Fruit fly (Drosophila melanogaster) whole organism, embryonic: ENCODE measurements around the gene CG11617.
A peak's percentile ranks its signal among the peaks of the same experiment; 100 is the strongest.

Experiments
- Bgb ChIP-seq: fragments of 200-800 bp; sonication (Bioruptor generic); IDR thresholded peaks from 2 replicates; pipeline ENCODE4 v1.3.6; 2022; ENCODE audit warnings: missing biosample characterization, missing genetic modification characterization; ENCODE audit not compliant: partially characterized antibody
- Bteb2 ChIP-seq: fragments of 200-800 bp; sonication (Bioruptor generic); optimal IDR thresholded peaks from 2 replicates; lab custom pipeline; 2016; ENCODE audit warnings: missing biosample characterization, missing genetic modification characterization
- CG10267 ChIP-seq: fragments of 200-800 bp; sonication (Bioruptor generic); optimal IDR thresholded peaks from 2 replicates; lab custom pipeline; 2018; ENCODE audit warnings: missing biosample characterization, mild to moderate bottlenecking, missing genetic modification characterization, moderate library complexity
- CG11093 ChIP-seq: fragments of 200-800 bp; sonication (Bioruptor generic); IDR thresholded peaks from 3 replicates; pipeline ENCODE4 v1.3.6; 2022; ENCODE audit warnings: missing biosample characterization, missing genetic modification characterization
- CG11696 ChIP-seq: fragments of 200-800 bp; sonication (Bioruptor generic); IDR thresholded peaks from 2 replicates; pipeline ENCODE4 v1.3.6; 2022; ENCODE audit warnings: missing biosample characterization, missing genetic modification characterization
- CG14441 ChIP-seq: fragments of 200-800 bp; sonication (Bioruptor generic); IDR thresholded peaks from 2 replicates; pipeline ENCODE4 v1.3.6; 2022; ENCODE audit warnings: missing biosample characterization, missing genetic modification characterization
- CG15269 ChIP-seq: fragments of 200-800 bp; sonication (Bioruptor generic); optimal IDR thresholded peaks from 2 replicates; lab custom pipeline; 2018; ENCODE audit warnings: missing biosample characterization, mild to moderate bottlenecking, missing genetic modification characterization, moderate library complexity
- CG17802 ChIP-seq: fragments of 200-800 bp; sonication (Bioruptor generic); optimal IDR thresholded peaks from 2 replicates; lab custom pipeline; 2018; ENCODE audit warnings: missing biosample characterization, mild to moderate bottlenecking, missing genetic modification characterization, moderate library complexity
- CG18262 ChIP-seq: fragments of 200-800 bp; optimal IDR thresholded peaks from 3 replicates; lab custom pipeline; 2019; ENCODE audit warnings: missing biosample characterization, mild to moderate bottlenecking, missing genetic modification characterization, moderate library complexity
- CG18476 ChIP-seq: fragments of 200-800 bp; sonication (Bioruptor generic); optimal IDR thresholded peaks from 2 replicates; lab custom pipeline; 2016; ENCODE audit warnings: missing biosample characterization, mild to moderate bottlenecking, missing genetic modification characterization
- CG18599 ChIP-seq: fragments of 200-800 bp; sonication (Bioruptor generic); optimal IDR thresholded peaks from 3 replicates; lab custom pipeline; 2017; ENCODE audit warnings: missing biosample characterization, missing genetic modification characterization, mild to moderate bottlenecking, moderate library complexity, missing genetic modification reagents
- CG2116 ChIP-seq: fragments of 200-800 bp; sonication (Bioruptor generic); optimal IDR thresholded peaks from 3 replicates; lab custom pipeline; 2018; ENCODE audit warnings: missing biosample characterization, mild to moderate bottlenecking, missing genetic modification characterization
- CG2129 ChIP-seq: fragments of 200-800 bp; sonication (Bioruptor generic); IDR thresholded peaks from 2 replicates; pipeline ENCODE4 v1.3.6; 2022; ENCODE audit warnings: missing biosample characterization, missing genetic modification characterization; ENCODE audit not compliant: partially characterized antibody
- CG2712 ChIP-seq: fragments of 200-800 bp; optimal IDR thresholded peaks from 3 replicates; lab custom pipeline; 2019; ENCODE audit warnings: missing biosample characterization, mild to moderate bottlenecking, missing genetic modification characterization, moderate library complexity
- CG3407 ChIP-seq: fragments of 200-800 bp; sonication (Bioruptor generic); optimal IDR thresholded peaks from 2 replicates; lab custom pipeline; 2018; ENCODE audit warnings: missing biosample characterization, mild to moderate bottlenecking, missing genetic modification characterization
- CG34422 ChIP-seq: fragments of 200-800 bp; sonication (Bioruptor generic); IDR thresholded peaks from 3 replicates; pipeline ENCODE4 v1.3.6; 2022; ENCODE audit warnings: missing biosample characterization, missing genetic modification characterization
- CG42726 ChIP-seq: fragments of 200-800 bp; sonication (Bioruptor generic); IDR thresholded peaks from 2 replicates; pipeline ENCODE4 v1.3.6; 2022; ENCODE audit warnings: missing biosample characterization, missing genetic modification characterization; ENCODE audit not compliant: partially characterized antibody
- CG4730 ChIP-seq: fragments of 200-800 bp; sonication (Bioruptor generic); IDR thresholded peaks from 2 replicates; pipeline ENCODE4 v1.3.6; 2022; ENCODE audit warnings: missing biosample characterization, missing genetic modification characterization
- CG8388 ChIP-seq: fragments of 200-800 bp; sonication (Bioruptor generic); optimal IDR thresholded peaks from 2 replicates; lab custom pipeline; 2019; ENCODE audit warnings: missing biosample characterization, mild to moderate bottlenecking, missing genetic modification characterization, moderate library complexity
- CG9876 ChIP-seq: fragments of 200-800 bp; sonication (Bioruptor generic); optimal IDR thresholded peaks from 2 replicates; lab custom pipeline; 2016; ENCODE audit warnings: missing biosample characterization, missing genetic modification characterization
- D ChIP-seq, 2 experiments: fragments of 200-800 bp in 1 of 2; fragments of >200 bp in 1 of 2; sonication (Bioruptor generic) in 1 of 2; optimal IDR thresholded peaks; 2 replicates in 1 of 2; 3 replicates in 1 of 2; lab custom pipeline; 2017; ENCODE audit warnings: mild to moderate bottlenecking in 1 of 2, missing biosample characterization in 1 of 2, missing genetic modification characterization in 1 of 2, missing genetic modification reagents in 1 of 2
- Dip3 ChIP-seq: fragments of 200-800 bp; sonication (Bioruptor generic); optimal IDR thresholded peaks from 3 replicates; lab custom pipeline; 2016; ENCODE audit warnings: missing biosample characterization, missing genetic modification characterization
- Dll ChIP-seq: fragments of 200-800 bp; sonication (Bioruptor generic); IDR thresholded peaks from 4 replicates; pipeline ENCODE4 v1.3.6; 2022; ENCODE audit warnings: missing biosample characterization, missing genetic modification characterization; ENCODE audit not compliant: partially characterized antibody
- Fer1 ChIP-seq: fragments of 200-800 bp; sonication (Bioruptor generic); optimal IDR thresholded peaks from 2 replicates; lab custom pipeline; 2017; ENCODE audit warnings: missing biosample characterization, mild to moderate bottlenecking, missing genetic modification characterization
- HmgD ChIP-seq: fragments of 200-800 bp; sonication (Bioruptor generic); optimal IDR thresholded peaks from 3 replicates; lab custom pipeline; 2016; ENCODE audit warnings: missing biosample characterization, missing genetic modification characterization
- Hmr ChIP-seq: fragments of 200-800 bp; sonication (Bioruptor generic); optimal IDR thresholded peaks from 3 replicates; lab custom pipeline; 2017; ENCODE audit warnings: mild to moderate bottlenecking, missing biosample characterization, missing genetic modification reagents, missing genetic modification characterization
- Mad ChIP-seq: fragments of 200-800 bp; sonication (Bioruptor generic); optimal IDR thresholded peaks from 2 replicates; lab custom pipeline; 2016; ENCODE audit warnings: missing biosample characterization, missing genetic modification characterization
- Myb ChIP-seq: fragments of 200-800 bp; sonication (Bioruptor generic); optimal IDR thresholded peaks from 2 replicates; lab custom pipeline; 2016; ENCODE audit warnings: missing biosample characterization, missing genetic modification characterization
- Ravus ChIP-seq: fragments of 200-800 bp; sonication (Bioruptor generic); IDR thresholded peaks from 2 replicates; pipeline ENCODE4 v1.3.6; 2022; ENCODE audit warnings: missing biosample characterization, missing genetic modification characterization
- Xrp1 ChIP-seq: fragments of 200-800 bp; sonication (Bioruptor generic); IDR thresholded peaks from 2 replicates; pipeline ENCODE4 v1.3.6; 2022; ENCODE audit warnings: missing biosample characterization, missing genetic modification characterization
- ato ChIP-seq: fragments of 200-800 bp; sonication (Bioruptor generic); IDR thresholded peaks from 2 replicates; pipeline ENCODE4 v1.3.6; 2022; ENCODE audit warnings: missing biosample characterization, missing genetic modification characterization; ENCODE audit not compliant: partially characterized antibody
- caup ChIP-seq: fragments of 200-800 bp; sonication (Bioruptor generic); optimal IDR thresholded peaks from 3 replicates; lab custom pipeline; 2017; ENCODE audit warnings: missing biosample characterization, mild to moderate bottlenecking, missing genetic modification characterization, moderate library complexity; ENCODE audit not compliant: severe bottlenecking
- chm ChIP-seq: fragments of 200-800 bp; sonication (Bioruptor generic); IDR thresholded peaks from 2 replicates; pipeline ENCODE4 v1.3.6; 2022; ENCODE audit warnings: missing biosample characterization, missing genetic modification characterization
- cwo ChIP-seq: fragments of 200-800 bp; sonication (Bioruptor generic); optimal IDR thresholded peaks from 3 replicates; lab custom pipeline; 2017; ENCODE audit warnings: missing biosample characterization, missing genetic modification characterization, mild to moderate bottlenecking, moderate library complexity, missing genetic modification reagents
- dati ChIP-seq: fragments of 200-800 bp; sonication (Bioruptor generic); IDR thresholded peaks from 2 replicates; pipeline ENCODE4 v1.3.6; 2022; ENCODE audit warnings: missing biosample characterization, missing genetic modification characterization
- dmrt99B ChIP-seq: fragments of 200-800 bp; sonication (Bioruptor generic); optimal IDR thresholded peaks from 2 replicates; lab custom pipeline; 2018; ENCODE audit warnings: missing biosample characterization, mild to moderate bottlenecking, missing genetic modification characterization, moderate library complexity
- exex ChIP-seq: fragments of 200-800 bp; sonication (Bioruptor generic); optimal IDR thresholded peaks from 4 replicates; lab custom pipeline; 2018; ENCODE audit warnings: missing biosample characterization, mild to moderate bottlenecking, missing genetic modification characterization, moderate library complexity
- gce ChIP-seq: fragments of 200-800 bp; sonication (Bioruptor generic); IDR thresholded peaks from 3 replicates; pipeline ENCODE4 v1.3.6; 2022; ENCODE audit warnings: missing biosample characterization, missing genetic modification characterization
- hkb ChIP-seq, 2 experiments: fragments of 200-800 bp in 1 of 2; fragments of >200 bp in 1 of 2; sonication (Bioruptor generic) in 1 of 2; IDR thresholded peaks in 1 of 2; optimal IDR thresholded peaks in 1 of 2; 2 replicates each; pipeline versions ENCODE4 v1.3.6 to Lab custom; 2017 to 2022; ENCODE audit warnings: missing biosample characterization in 1 of 2, missing genetic modification characterization in 1 of 2
- hth ChIP-seq: fragments of >200 bp; optimal IDR thresholded peaks from 2 replicates; lab custom pipeline; 2017; ENCODE audit warnings: inconsistent platforms
- lilli ChIP-seq: fragments of 200-800 bp; sonication (Bioruptor generic); optimal IDR thresholded peaks from 3 replicates; lab custom pipeline; 2016; ENCODE audit warnings: missing biosample characterization, missing genetic modification characterization
- lola ChIP-seq, 3 experiments: fragments of >200 bp in 2 of 3; fragments of 200-800 bp in 1 of 3; sonication (Bioruptor generic) in 1 of 3; optimal IDR thresholded peaks; 2 replicates each; lab custom pipeline; 2017 to 2019; ENCODE audit warnings: missing biosample characterization in 3 of 3, missing genetic modification characterization in 3 of 3, mild to moderate bottlenecking in 1 of 3, moderate library complexity in 1 of 3
- maf-S ChIP-seq: fragments of 200-800 bp; sonication (Bioruptor generic); optimal IDR thresholded peaks from 2 replicates; lab custom pipeline; 2016; ENCODE audit warnings: missing biosample characterization, missing genetic modification characterization
- mld ChIP-seq: fragments of 200-800 bp; sonication (Bioruptor generic); IDR thresholded peaks from 3 replicates; pipeline ENCODE4 v1.3.6; 2022; ENCODE audit warnings: missing biosample characterization, missing genetic modification characterization; ENCODE audit not compliant: partially characterized antibody
- p53 ChIP-seq: fragments of 200-800 bp; sonication (Bioruptor generic); optimal IDR thresholded peaks from 2 replicates; lab custom pipeline; 2016; ENCODE audit warnings: missing biosample characterization, missing genetic modification characterization
- psq ChIP-seq: fragments of 200-800 bp; sonication (Bioruptor generic); optimal IDR thresholded peaks from 2 replicates; lab custom pipeline; 2017; ENCODE audit warnings: missing biosample characterization, missing genetic modification characterization
- pzg ChIP-seq: fragments of 200-800 bp; sonication (Bioruptor generic); optimal IDR thresholded peaks from 3 replicates; lab custom pipeline; 2018; ENCODE audit warnings: missing biosample characterization, mild to moderate bottlenecking, missing genetic modification characterization, moderate library complexity
- repo ChIP-seq: fragments of 200-800 bp; sonication (Bioruptor generic); optimal IDR thresholded peaks from 2 replicates; lab custom pipeline; 2016; ENCODE audit warnings: missing biosample characterization, missing genetic modification characterization
- so ChIP-seq: fragments of 200-800 bp; sonication (Bioruptor generic); IDR thresholded peaks from 3 replicates; pipeline ENCODE4 v1.3.6; 2022; ENCODE audit warnings: missing biosample characterization, missing genetic modification characterization
- yki ChIP-seq: fragments of >200 bp; optimal IDR thresholded peaks from 3 replicates; lab custom pipeline; 2018

Gene CG11617

dm6 chr2L:155994-156393 is 51.1 kb downstream of the CG11617 start, which contains the start of gene CG3436 (continued):
- TF ChIP-seq CG2116 (GFP tag; lab: Kevin White, UChicago) (peak; percentile 22), dati (GFP tag; lab: Robert Waterston, UW) (no peak), Bteb2 (no peak), CG18599 (GFP tag; lab: Kevin White, UChicago) (no peak), caup (GFP tag; lab: Kevin White, UChicago) (no peak), CG18262 (tag; lab: Kevin White, UChicago) (no peak), maf-S (GFP tag; lab: Kevin White, UChicago) (no peak), Fer1 (GFP tag; lab: Kevin White, UChicago) (no peak), lola (GFP tag; optimal IDR thresholded peaks at IDR 0.05; lab: Kevin White, UChicago) (no peak), dmrt99B (tag; lab: Kevin White, UChicago) (no peak), HmgD (GFP tag; lab: Kevin White, UChicago) (peak; percentile 67), exex (tag; lab: Kevin White, UChicago) (no peak), hkb (optimal IDR thresholded peaks at IDR 0.05; lab: Kevin White, UChicago) (peak; percentile 42), hkb (GFP tag; IDR thresholded peaks at IDR 0.05; lab: Robert Waterston, UW) (no peak), CG3407 (GFP tag; lab: Kevin White, UChicago) (no peak), hth (no peak), gce (GFP tag; lab: Robert Waterston, UW) (no peak), Dll (GFP tag; lab: Robert Waterston, UW) (no peak), CG42726 (GFP tag; lab: Robert Waterston, UW) (no peak), CG2129 (GFP tag; lab: Robert Waterston, UW) (no peak), CG18476 (GFP tag; lab: Kevin White, UChicago) (no peak), CG11093 (GFP tag; lab: Robert Waterston, UW) (no peak), Xrp1 (no peak), ato (no peak), CG2712 (tag; lab: Kevin White, UChicago) (peak; percentile 41), CG4730 (GFP tag; lab: Robert Waterston, UW) (no peak), cwo (no peak), Hmr (GFP tag; lab: Kevin White, UChicago) (peak; percentile 27), CG11696 (no peak), p53 (GFP tag; lab: Kevin White, UChicago) (peak; percentile 7), D (optimal IDR thresholded peaks at IDR 0.05; lab: Kevin White, UChicago) (no peak), D (GFP tag; optimal IDR thresholded peaks at IDR 0.05; lab: Kevin White, UChicago) (no peak), CG15269 (tag; lab: Kevin White, UChicago) (no peak), CG8388 (GFP tag; lab: Kevin White, UChicago) (no peak), CG14441 (GFP tag; lab: Robert Waterston, UW) (no peak), Myb (GFP tag; lab: Kevin White, UChicago) (peak; percentile 48), Bgb (GFP tag; lab: Robert Waterston, UW) (no peak), pzg (GFP tag; lab: Kevin White, UChicago) (peak; percentile 91), Ravus (GFP tag; lab: Robert Waterston, UW) (no peak), Dip3 (GFP tag; lab: Kevin White, UChicago) (no peak), psq (no peak), so (GFP tag; lab: Robert Waterston, UW) (no peak), repo (GFP tag; lab: Kevin White, UChicago) (no peak), CG10267 (peak; percentile 31), chm (GFP tag; lab: Robert Waterston, UW) (no peak), CG34422 (GFP tag; lab: Robert Waterston, UW) (no peak), CG17802 (tag; lab: Kevin White, UChicago) (peak; percentile 33), lilli (GFP tag; lab: Kevin White, UChicago) (peak; percentile 12), CG9876 (GFP tag; lab: Kevin White, UChicago) (no peak), mld (GFP tag; lab: Robert Waterston, UW) (no peak), Mad (no peak), yki (lab: Kevin White, UChicago) (no peak)
